Fruit fly (Drosophila melanogaster): ENCODE results near the gene stet.

stet gene

dm6 chr3L:1437772-1438171, 51.6 kb downstream of the stet start, which contains the start of gene SA2:
Gene SA2, minus strand, starts transcription at chr3L:1437872.
- TF ChIP-seq CG12605 (GFP tag; IDR thresholded peaks at IDR 0.05) (no peak), CG10348 (GFP tag; IDR thresholded peaks at IDR 0.05) (no peak), CG32121 (GFP tag; IDR thresholded peaks at IDR 0.05) (no peak), CG17806 (tag; optimal IDR thresholded peaks at IDR 0.05) (no peak), CG34367 (tag; optimal IDR thresholded peaks at IDR 0.05) (no peak), CG8159 (tag; optimal IDR thresholded peaks at IDR 0.05) (no peak), CG14655 (GFP tag; optimal IDR thresholded peaks at IDR 0.05) (no peak)

- no peak for TF ChIP-seq rn (GFP tag; IDR thresholded peaks at IDR 0.05)
- TF ChIP-seq fd96Ca (GFP tag; IDR thresholded peaks at IDR 0.05): no peak
- no peak for TF ChIP-seq CG10348 (GFP tag; IDR thresholded peaks at IDR 0.05)
- TF ChIP-seq CG14655 (GFP tag; optimal IDR thresholded peaks at IDR 0.05): no peak
- no peak for TF ChIP-seq Ets98B (GFP tag; IDR thresholded peaks at IDR 0.05)
- no peak for TF ChIP-seq CG13204 (GFP tag; optimal IDR thresholded peaks at IDR 0.05)
- TF ChIP-seq CG9948 (tag; optimal IDR thresholded peaks at IDR 0.05): no peak
- no peak for TF ChIP-seq CG12605 (GFP tag; IDR thresholded peaks at IDR 0.05)
- TF ChIP-seq CG34367 (tag; optimal IDR thresholded peaks at IDR 0.05): no peak
- TF ChIP-seq Pif1B (GFP tag; optimal IDR thresholded peaks at IDR 0.05): no peak
- no peak for TF ChIP-seq gl (tag; optimal IDR thresholded peaks at IDR 0.05)
- TF ChIP-seq CG15710 (tag; optimal IDR thresholded peaks at IDR 0.05): no peak
- TF ChIP-seq Snoo (tag; optimal IDR thresholded peaks at IDR 0.05): no peak
- no peak for TF ChIP-seq CG32121 (GFP tag; IDR thresholded peaks at IDR 0.05)
- TF ChIP-seq CG8301 (tag; optimal IDR thresholded peaks at IDR 0.05): no peak
Observed at dm6 chr3L:1431489-1432053, 57.8 kb downstream of the stet start.
